Fruit fly (Drosophila melanogaster) whole organism, adult: ENCODE results near the gene Vm26Ab.

Experiments used
- CG11617 ChIP-seq: fragments of 200-800 bp; sonication (Bioruptor generic); optimal IDR thresholded peaks from 2 replicates; lab custom pipeline; 2017; ENCODE audit warnings: mild to moderate bottlenecking, missing biosample characterization, missing genetic modification reagents, missing genetic modification characterization
- CG12768 ChIP-seq: fragments of 200-800 bp; sonication (Bioruptor generic); optimal IDR thresholded peaks from 2 replicates; lab custom pipeline; 2017; ENCODE audit warnings: missing biosample characterization, missing genetic modification characterization, mild to moderate bottlenecking, moderate library complexity, missing genetic modification reagents
- CG14711 ChIP-seq: fragments of 200-800 bp; sonication (Bioruptor generic); optimal IDR thresholded peaks from 2 replicates; lab custom pipeline; 2018; ENCODE audit warnings: missing biosample characterization, mild to moderate bottlenecking, missing genetic modification characterization, moderate library complexity
- CG1620 ChIP-seq: fragments of 200-800 bp; sonication (Bioruptor generic); optimal IDR thresholded peaks from 2 replicates; lab custom pipeline; 2016; ENCODE audit warnings: missing biosample characterization, missing genetic modification characterization
- CG33017 ChIP-seq: fragments of 200-800 bp; sonication (Bioruptor generic); optimal IDR thresholded peaks from 2 replicates; lab custom pipeline; 2018; ENCODE audit warnings: missing biosample characterization, mild to moderate bottlenecking, missing genetic modification characterization, moderate library complexity
- CG5204 ChIP-seq: fragments of 200-800 bp; sonication (Bioruptor generic); optimal IDR thresholded peaks from 2 replicates; lab custom pipeline; 2016; ENCODE audit warnings: missing biosample characterization, missing genetic modification characterization
- CG7045 ChIP-seq: fragments of 200-800 bp; sonication (Bioruptor generic); optimal IDR thresholded peaks from 2 replicates; lab custom pipeline; 2017; ENCODE audit warnings: missing biosample characterization, mild to moderate bottlenecking, missing genetic modification characterization
- CG7101 ChIP-seq: fragments of 200-800 bp; sonication (Bioruptor generic); optimal IDR thresholded peaks from 2 replicates; lab custom pipeline; 2018; ENCODE audit warnings: missing biosample characterization, mild to moderate bottlenecking, missing genetic modification characterization, moderate library complexity
- Clk ChIP-seq: fragments of 200-800 bp; sonication (Bioruptor generic); optimal IDR thresholded peaks from 2 replicates; lab custom pipeline; 2017; ENCODE audit warnings: missing biosample characterization, missing genetic modification characterization
- Crg-1 ChIP-seq: fragments of 200-800 bp; sonication (Bioruptor generic); optimal IDR thresholded peaks from 2 replicates; lab custom pipeline; 2016; ENCODE audit warnings: missing biosample characterization, missing genetic modification characterization
- Hr96 ChIP-seq: fragments of 200-800 bp; sonication (Bioruptor generic); optimal IDR thresholded peaks from 2 replicates; lab custom pipeline; 2016; ENCODE audit warnings: missing biosample characterization, missing genetic modification characterization
- Mnt ChIP-seq: fragments of 200-800 bp; sonication (Bioruptor generic); optimal IDR thresholded peaks from 2 replicates; lab custom pipeline; 2016; ENCODE audit warnings: missing biosample characterization, mild to moderate bottlenecking, missing genetic modification characterization
- bab1 ChIP-seq: fragments of 200-800 bp; sonication (Bioruptor generic); optimal IDR thresholded peaks from 3 replicates; lab custom pipeline; 2019; ENCODE audit warnings: missing biosample characterization, mild to moderate bottlenecking, missing genetic modification characterization, moderate library complexity
- cic ChIP-seq: fragments of 200-800 bp; sonication (Bioruptor generic); optimal IDR thresholded peaks from 2 replicates; lab custom pipeline; 2017; ENCODE audit warnings: missing biosample characterization, mild to moderate bottlenecking, missing genetic modification characterization, moderate library complexity
- cnc ChIP-seq, 2 experiments: fragments of >200 bp; optimal IDR thresholded peaks; 2 replicates each; lab custom pipeline; 2017
- kay ChIP-seq: fragments of 200-800 bp; sonication (Bioruptor generic); peaks from one replicate; lab custom pipeline; 2016; ENCODE audit warnings: missing biosample characterization, missing genetic modification characterization, borderline replicate concordance
- ovo ChIP-seq: fragments of 200-800 bp; sonication (Bioruptor generic); optimal IDR thresholded peaks from 2 replicates; lab custom pipeline; 2016; ENCODE audit warnings: missing biosample characterization, missing genetic modification characterization
- pad ChIP-seq: fragments of 200-800 bp; sonication (Bioruptor generic); optimal IDR thresholded peaks from 3 replicates; lab custom pipeline; 2017; ENCODE audit warnings: missing biosample characterization, missing genetic modification characterization, mild to moderate bottlenecking, moderate library complexity, missing genetic modification reagents
- tj ChIP-seq: fragments of 200-800 bp; sonication (Bioruptor generic); optimal IDR thresholded peaks from 3 replicates; lab custom pipeline; 2017; ENCODE audit warnings: missing biosample characterization, mild to moderate bottlenecking, missing genetic modification characterization, moderate library complexity
- toe ChIP-seq: fragments of 200-800 bp; sonication (Bioruptor generic); optimal IDR thresholded peaks from 2 replicates; lab custom pipeline; 2016; ENCODE audit warnings: missing biosample characterization, missing genetic modification characterization

Gene Vm26Ab

DNA sequence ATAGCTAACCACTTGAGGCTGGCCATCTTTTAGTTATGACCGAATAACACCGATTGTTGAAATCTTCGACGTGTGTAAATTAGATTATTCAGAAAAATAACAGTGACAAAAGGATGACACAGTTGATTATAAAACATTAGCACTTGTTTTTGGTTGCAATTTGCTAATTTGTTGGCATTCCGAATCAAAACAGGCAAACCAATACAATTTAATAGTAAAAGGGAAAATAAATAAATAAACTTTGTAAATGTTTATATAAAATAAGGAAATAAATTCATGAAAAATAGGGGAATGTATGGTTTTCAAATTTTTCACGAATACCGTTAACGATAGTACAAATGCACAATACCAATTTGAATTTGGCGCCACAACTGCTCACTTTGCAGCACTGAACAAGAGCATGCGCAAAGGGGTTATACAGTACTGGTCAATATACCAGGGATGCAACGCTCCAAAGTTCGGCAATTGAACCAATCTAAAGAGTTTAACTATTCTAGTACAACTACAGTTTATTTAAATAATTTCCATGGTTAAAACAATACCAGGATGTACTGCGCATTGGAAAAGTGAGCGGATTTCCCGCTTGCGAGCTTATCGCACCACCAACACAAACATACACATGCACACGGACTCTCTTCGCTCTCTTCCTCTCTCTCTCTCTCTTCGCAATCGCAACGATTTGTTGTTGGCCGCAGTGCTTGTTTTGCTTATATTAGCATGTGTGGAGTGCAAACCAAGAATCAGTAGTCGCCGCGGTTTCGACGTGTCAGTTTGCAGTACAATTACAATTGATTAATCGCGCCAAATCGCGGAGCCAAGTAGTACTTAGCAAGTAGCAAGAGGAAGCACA lies 13.3 kb upstream of the Vm26Ab start, which contains the start of the genes Sfp26Ad and Gpdh1:
Sfp26Ad (minus strand) TSS at position 76 of the 850 bp plus-strand sequence.
Gpdh1 (plus strand) TSS at position 415 of the 850 bp plus-strand sequence.
- TF ChIP-seq CG5204 (GFP tag; lab: Kevin White, UChicago) (peak; percentile 89), ovo (peak; percentile 73), CG14711 (tag; lab: Kevin White, UChicago) (peak; percentile 67), CG7045 (GFP tag; lab: Kevin White, UChicago) (peak; percentile 86), CG1620 (peak; percentile 93), CG33017 (peak; percentile 39), tj (peak; percentile 86), Crg-1 (GFP tag; lab: Kevin White, UChicago) (peak; percentile 88), Mnt (GFP tag; lab: Kevin White, UChicago) (peak; percentile 86), bab1 (GFP tag; lab: Kevin White, UChicago) (peak; percentile 81), kay (peak; percentile 93), pad (GFP tag; lab: Kevin White, UChicago) (peak; percentile 83), cic (GFP tag; lab: Kevin White, UChicago) (peak; percentile 94), CG12768 (peak; percentile 93), Clk (GFP tag; lab: Kevin White, UChicago) (peak; percentile 74), Hr96 (GFP tag; lab: Kevin White, UChicago) (peak; percentile 83), cnc (optimal IDR thresholded peaks at IDR 0.05; lab: Kevin White, UChicago) (no peak), CG7101 (peak; percentile 75), CG11617 (GFP tag; lab: Kevin White, UChicago) (peak; percentile 64), toe (GFP tag; lab: Kevin White, UChicago) (peak; percentile 90)

DNA sequence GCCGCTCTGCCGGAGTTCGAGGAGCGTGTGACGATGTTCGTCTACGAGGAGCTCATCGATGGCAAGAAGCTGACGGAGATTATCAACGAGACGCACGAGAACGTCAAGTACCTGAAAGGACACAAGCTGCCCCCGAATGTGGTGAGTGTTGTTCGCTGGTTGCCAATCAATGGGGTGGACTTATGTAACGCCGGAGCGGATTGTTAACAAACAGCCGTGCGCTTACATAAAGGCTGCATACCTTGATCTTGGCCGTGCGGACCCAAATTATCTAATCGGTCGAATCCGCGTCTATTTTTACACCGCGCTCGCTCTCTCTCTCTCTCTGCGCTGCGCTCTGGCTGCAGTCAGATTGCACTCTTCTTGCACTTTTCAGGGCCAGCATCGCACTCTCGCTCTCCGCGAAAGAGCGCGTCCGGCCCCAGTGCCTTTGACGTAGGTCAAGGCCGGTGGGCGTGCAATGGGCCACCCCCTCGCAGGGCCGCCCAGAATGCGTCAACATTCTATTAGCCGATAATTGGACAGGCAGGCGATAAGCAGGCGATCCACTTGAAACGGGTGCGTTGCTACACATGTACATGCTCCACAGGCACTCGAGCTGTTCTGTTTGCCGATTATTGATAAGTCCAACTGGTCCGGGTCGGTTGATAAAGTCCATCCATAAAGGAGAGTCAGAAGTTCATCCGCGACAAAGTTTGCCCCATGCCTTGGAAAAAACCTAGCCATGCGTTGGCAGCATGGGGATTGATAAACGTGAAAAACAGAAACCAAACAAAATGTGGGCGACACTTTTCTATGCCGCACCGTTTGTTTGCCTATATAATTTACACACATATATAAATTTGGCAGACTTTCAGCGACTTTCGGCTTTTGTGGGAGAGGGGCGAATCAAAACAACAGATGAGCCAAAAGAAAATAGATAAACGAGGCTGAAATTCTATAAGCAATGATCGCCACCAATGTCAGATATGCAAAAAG lies 12.2 kb upstream of the Vm26Ab start:
- TF ChIP-seq cnc (optimal IDR thresholded peaks at IDR 0.05; lab: Kevin White, UChicago) (no peak), Clk (GFP tag; lab: Kevin White, UChicago) (no peak), CG14711 (tag; lab: Kevin White, UChicago) (no peak), kay (no peak), ovo (no peak), CG7045 (GFP tag; lab: Kevin White, UChicago) (peak; percentile 3), CG1620 (no peak), CG33017 (no peak), CG5204 (GFP tag; lab: Kevin White, UChicago) (no peak), CG12768 (no peak), toe (GFP tag; lab: Kevin White, UChicago) (no peak), Crg-1 (GFP tag; lab: Kevin White, UChicago) (no peak), Hr96 (GFP tag; lab: Kevin White, UChicago) (peak; percentile 58), bab1 (GFP tag; lab: Kevin White, UChicago) (peak; percentile 12), CG11617 (GFP tag; lab: Kevin White, UChicago) (no peak), pad (GFP tag; lab: Kevin White, UChicago) (no peak), CG7101 (no peak), tj (no peak), Mnt (GFP tag; lab: Kevin White, UChicago) (peak; percentile 40), cic (GFP tag; lab: Kevin White, UChicago) (peak; percentile 79)

dm6 chr2L:5945651-5946547 lies 10.9 kb upstream of the Vm26Ab start:
- TF ChIP-seq cnc (optimal IDR thresholded peaks at IDR 0.05; lab: Kevin White, UChicago) (no peak), Clk (GFP tag; lab: Kevin White, UChicago) (no peak), bab1 (GFP tag; lab: Kevin White, UChicago) (peak; percentile 12), cic (GFP tag; lab: Kevin White, UChicago) (peak; percentile 61), kay (peak; percentile 97), Mnt (GFP tag; lab: Kevin White, UChicago) (peak; percentile 33), tj (no peak)

- TF ChIP-seq cic (GFP tag; lab: Kevin White, UChicago) (peak; percentile 68), pad (GFP tag; lab: Kevin White, UChicago) (no peak), CG5204 (GFP tag; lab: Kevin White, UChicago) (no peak), bab1 (GFP tag; lab: Kevin White, UChicago) (peak; percentile 8), CG14711 (tag; lab: Kevin White, UChicago) (peak; percentile 20), CG11617 (GFP tag; lab: Kevin White, UChicago) (peak; percentile 4), tj (no peak), CG7045 (GFP tag; lab: Kevin White, UChicago) (peak; percentile 15), Hr96 (GFP tag; lab: Kevin White, UChicago) (no peak), CG33017 (peak; percentile 43), CG7101 (peak; percentile 35), kay (peak; percentile 65), CG12768 (peak; percentile 12), Crg-1 (GFP tag; lab: Kevin White, UChicago) (peak; percentile 52), ovo (peak; percentile 41)
Observed at dm6 chr2L:5946728-5947127, 10.1 kb upstream of the Vm26Ab start.
